Fruit fly (Drosophila melanogaster) whole organism, wandering third instar larva: ENCODE data around the gene CG34300.

Source experiments
- Abd-B ChIP-seq: fragments of >200 bp; optimal IDR thresholded peaks from 2 replicates; lab custom pipeline; 2017; ENCODE audit warnings: missing biosample characterization, missing genetic modification characterization
- CrebA ChIP-seq: fragments of 200-800 bp; sonication (Bioruptor generic); optimal IDR thresholded peaks from 2 replicates; lab custom pipeline; 2016; ENCODE audit warnings: missing biosample characterization, mild to moderate bottlenecking, missing genetic modification characterization, borderline replicate concordance
- Hr78 ChIP-seq: fragments of >200 bp; optimal IDR thresholded peaks from 2 replicates; lab custom pipeline; 2017; ENCODE audit warnings: missing biosample characterization, missing genetic modification characterization
- Jra ChIP-seq: sonication (Bioruptor generic); optimal IDR thresholded peaks from 2 replicates; lab custom pipeline; 2016; ENCODE audit warnings: missing biosample characterization, missing genetic modification characterization
- Mio ChIP-seq: sonication (Bioruptor generic); optimal IDR thresholded peaks from 2 replicates; lab custom pipeline; 2016; ENCODE audit warnings: missing biosample characterization, missing genetic modification characterization
- OdsH ChIP-seq: fragments of 200-800 bp; sonication (Bioruptor generic); optimal IDR thresholded peaks from 2 replicates; lab custom pipeline; 2016; ENCODE audit warnings: missing biosample characterization, mild to moderate bottlenecking, missing genetic modification characterization
- Sp1 ChIP-seq: fragments of 200-800 bp; sonication (Bioruptor generic); optimal IDR thresholded peaks from 3 replicates; lab custom pipeline; 2019; ENCODE audit warnings: missing biosample characterization, mild to moderate bottlenecking, missing genetic modification characterization, moderate library complexity
- br ChIP-seq: fragments of 200-800 bp; sonication (Bioruptor generic); optimal IDR thresholded peaks from 2 replicates; lab custom pipeline; 2016; ENCODE audit warnings: missing biosample characterization, missing genetic modification characterization
- dsf ChIP-seq: sonication (Bioruptor generic); optimal IDR thresholded peaks from 2 replicates; lab custom pipeline; 2016; ENCODE audit warnings: missing biosample characterization, missing genetic modification characterization, borderline replicate concordance
- pan ChIP-seq: fragments of >200 bp; optimal IDR thresholded peaks from 2 replicates; lab custom pipeline; 2017
- psq ChIP-seq: fragments of 200-800 bp; sonication (Bioruptor generic); optimal IDR thresholded peaks from 3 replicates; lab custom pipeline; 2017; ENCODE audit warnings: missing biosample characterization, mild to moderate bottlenecking, missing genetic modification characterization, moderate library complexity
- usp ChIP-seq: fragments of >200 bp; optimal IDR thresholded peaks from 2 replicates; lab custom pipeline; 2017; ENCODE audit warnings: missing biosample characterization, missing genetic modification characterization

DNA sequence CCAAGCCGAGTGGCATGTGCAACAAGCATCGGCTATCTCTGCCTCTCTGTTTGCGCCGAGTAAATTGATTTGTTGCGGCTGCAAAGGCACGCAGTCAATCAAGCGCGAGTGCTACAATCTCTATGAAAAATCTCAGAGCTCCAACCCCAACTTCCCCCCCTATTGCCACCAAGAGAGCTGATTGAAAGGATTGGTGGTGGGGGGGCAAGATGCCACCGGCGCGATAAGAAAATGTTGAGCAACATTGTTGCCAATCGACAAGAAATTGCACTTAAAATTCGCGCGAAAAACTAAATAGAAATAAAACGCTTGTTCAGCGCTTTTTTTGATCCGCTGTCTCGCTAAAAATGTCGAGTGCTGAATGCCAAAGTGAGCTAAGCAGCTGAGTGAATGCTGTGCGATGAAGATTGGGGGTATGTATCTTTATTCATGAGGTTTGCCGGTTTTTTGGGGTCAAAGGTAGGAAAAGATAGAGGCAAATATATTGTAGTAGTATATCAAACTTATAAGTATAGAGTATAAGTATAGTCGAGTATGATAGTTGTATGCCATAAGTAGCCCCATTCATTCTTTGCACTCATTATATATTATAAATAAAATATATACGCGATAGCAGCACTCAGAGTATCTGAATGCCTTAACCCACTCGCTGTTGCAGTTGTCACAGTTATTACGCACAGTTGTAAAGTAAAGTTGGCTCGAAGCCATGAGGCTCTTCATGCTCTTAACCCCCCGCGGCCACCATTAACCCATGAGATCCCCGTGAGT lies 37.2 kb upstream of the CG34300 start:
- TF ChIP-seq Mio (GFP tag; lab: Kevin White, UChicago) (no peak), br (GFP tag; lab: Kevin White, UChicago) (no peak), psq (no peak), pan (lab: Kevin White, UChicago) (no peak), Hr78 (GFP tag; lab: Kevin White, UChicago) (no peak), Sp1 (no peak), Abd-B (GFP tag; lab: Kevin White, UChicago) (no peak), Jra (no peak), usp (GFP tag; lab: Kevin White, UChicago) (no peak), dsf (GFP tag; lab: Kevin White, UChicago) (no peak), OdsH (GFP tag; lab: Kevin White, UChicago) (no peak), CrebA (GFP tag; lab: Kevin White, UChicago) (no peak)
